Worm (Caenorhabditis elegans) whole organism, L1 larva: ENCODE measurements around the gene F57B9.8.

ENCODE experiments used
- C16A3.4 ChIP-seq: fragments of 150-350 bp; optimal IDR thresholded peaks from 2 replicates; lab custom pipeline; 2014; ENCODE audit warnings: missing biosample characterization, missing genetic modification characterization
- Y116A8C.19 ChIP-seq: sonication (generic microtip); optimal IDR thresholded peaks from 2 replicates; lab custom pipeline; 2016; ENCODE audit warnings: missing compliant biosample characterization, missing genetic modification characterization, borderline replicate concordance
- alr-1 ChIP-seq: fragments of 200-800 bp; sonication (Bioruptor generic); optimal IDR thresholded peaks from 2 replicates; lab custom pipeline; 2018; ENCODE audit warnings: borderline replicate concordance, mild to moderate bottlenecking, missing genetic modification characterization, missing compliant biosample characterization
- ama-1 ChIP-seq: fragments of 150-350 bp; optimal IDR thresholded peaks from 2 replicates; lab custom pipeline; 2014
- ceh-63 ChIP-seq: fragments of 200-800 bp; sonication (Bioruptor generic); optimal IDR thresholded peaks from 2 replicates; lab custom pipeline; 2018; ENCODE audit warnings: mild to moderate bottlenecking, missing genetic modification characterization, missing compliant biosample characterization
- ceh-8 ChIP-seq: fragments of 200-800 bp; sonication (Bioruptor generic); optimal IDR thresholded peaks from 2 replicates; lab custom pipeline; 2018; ENCODE audit warnings: mild to moderate bottlenecking, missing genetic modification characterization, moderate library complexity, missing compliant biosample characterization
- ceh-88 ChIP-seq: fragments of 200-800 bp; sonication (Bioruptor generic); IDR thresholded peaks from 2 replicates; pipeline ENCODE4 v1.3.6; 2022; ENCODE audit warnings: missing genetic modification characterization, missing compliant biosample characterization
- ceh-90 ChIP-seq: sonication (generic microtip); optimal IDR thresholded peaks from 2 replicates; lab custom pipeline; 2016; ENCODE audit warnings: missing genetic modification characterization, missing compliant biosample characterization
- ces-1 ChIP-seq: fragments of 150-350 bp; optimal IDR thresholded peaks from 2 replicates; lab custom pipeline; 2014; ENCODE audit warnings: missing biosample characterization, missing genetic modification reagents, missing genetic modification characterization
- dsc-1 ChIP-seq: sonication (generic microtip); optimal IDR thresholded peaks from 2 replicates; lab custom pipeline; 2016; ENCODE audit warnings: mild to moderate bottlenecking, missing genetic modification characterization, missing compliant biosample characterization
- efl-1 ChIP-seq, 4 experiments: fragments of 150-350 bp; optimal IDR thresholded peaks in 3 of 4; peaks in 1 of 4; 1 replicate in 1 of 4; 2 replicates in 3 of 4; lab custom pipeline; 2014; ENCODE audit warnings: missing biosample characterization in 2 of 4, missing genetic modification characterization in 2 of 4, missing genetic modification reagents in 2 of 4
- efl-3 ChIP-seq: fragments of 200-800 bp; sonication (Bioruptor generic); optimal IDR thresholded peaks from 2 replicates; lab custom pipeline; 2018; ENCODE audit warnings: mild to moderate bottlenecking, missing genetic modification characterization, missing compliant biosample characterization
- egl-13 ChIP-seq: sonication (generic microtip); optimal IDR thresholded peaks from 2 replicates; lab custom pipeline; 2016; ENCODE audit warnings: missing genotype, missing genetic modification reagents, missing genetic modification characterization, missing compliant biosample characterization
- egl-27 ChIP-seq, 2 experiments: fragments of 150-350 bp in 1 of 2; sonication (generic microtip); optimal IDR thresholded peaks; 3 replicates each; lab custom pipeline; 2017 to 2018; ENCODE audit warnings: missing biosample characterization in 2 of 2, missing genetic modification characterization in 2 of 2, missing genetic modification reagents in 2 of 2
- elt-2 ChIP-seq: sonication (generic microtip); optimal IDR thresholded peaks from 2 replicates; lab custom pipeline; 2016; ENCODE audit warnings: missing genetic modification characterization, mild to moderate bottlenecking, inconsistent platforms, missing compliant biosample characterization, missing genetic modification reagents
- elt-3 ChIP-seq, 6 experiments: fragments of 150-350 bp in 1 of 6; sonication (generic microtip); optimal IDR thresholded peaks; 2 replicates each; lab custom pipeline; 2017 to 2018; ENCODE audit warnings: missing biosample characterization in 6 of 6, missing genetic modification characterization in 6 of 6, inconsistent platforms in 1 of 6
- ets-5 ChIP-seq: fragments of 200-800 bp; sonication (Bioruptor generic); IDR thresholded peaks from 2 replicates; pipeline ENCODE4 v1.3.6; 2022; ENCODE audit warnings: missing genetic modification characterization, missing compliant biosample characterization
- hlh-17 ChIP-seq: fragments of 200-800 bp; sonication (Bioruptor generic); optimal IDR thresholded peaks from 2 replicates; lab custom pipeline; 2018; ENCODE audit warnings: missing genetic modification characterization, mild to moderate bottlenecking, missing compliant biosample characterization, moderate library complexity, borderline replicate concordance
- hpl-2 ChIP-seq: fragments of 150-350 bp; optimal IDR thresholded peaks from 2 replicates; lab custom pipeline; 2014; ENCODE audit warnings: missing biosample characterization, missing genetic modification reagents, missing genetic modification characterization
- irx-1 ChIP-seq: sonication (generic microtip); optimal IDR thresholded peaks from 2 replicates; lab custom pipeline; 2016; ENCODE audit warnings: missing genetic modification characterization, missing compliant biosample characterization
- isw-1 ChIP-seq: fragments of 200-800 bp; sonication (Bioruptor generic); IDR thresholded peaks from 2 replicates; pipeline ENCODE4 v1.3.6; 2022; ENCODE audit warnings: missing genetic modification characterization, missing compliant biosample characterization
- jun-1 ChIP-seq: fragments of 150-350 bp; optimal IDR thresholded peaks from 2 replicates; lab custom pipeline; 2014; ENCODE audit warnings: missing biosample characterization, missing genetic modification reagents, missing genetic modification characterization
- lin-13 ChIP-seq: fragments of 150-350 bp; optimal IDR thresholded peaks from 2 replicates; lab custom pipeline; 2014; ENCODE audit warnings: missing biosample characterization, missing genetic modification reagents, missing genetic modification characterization
- lin-15B ChIP-seq: fragments of 150-350 bp; sonication (generic microtip); optimal IDR thresholded peaks from 3 replicates; lab custom pipeline; 2014; ENCODE audit warnings: missing biosample characterization, missing genetic modification characterization
- lin-39 ChIP-seq: fragments of 150-350 bp; optimal IDR thresholded peaks from 2 replicates; lab custom pipeline; 2014; ENCODE audit warnings: missing biosample characterization, missing genetic modification reagents, missing genetic modification characterization
- lsy-2 ChIP-seq, 2 experiments: fragments of 150-350 bp; optimal IDR thresholded peaks; 2 replicates each; lab custom pipeline; 2014; ENCODE audit warnings: missing biosample characterization in 2 of 2, missing genetic modification characterization in 2 of 2
- mdl-1 ChIP-seq, 2 experiments: fragments of 150-350 bp; optimal IDR thresholded peaks; 2 replicates each; lab custom pipeline; 2014 to 2017; ENCODE audit warnings: missing biosample characterization in 2 of 2, missing genetic modification characterization in 2 of 2, inconsistent platforms in 1 of 2
- mef-2 ChIP-seq: fragments of 150-350 bp; optimal IDR thresholded peaks from 2 replicates; lab custom pipeline; 2014; ENCODE audit warnings: missing biosample characterization, missing genetic modification characterization
- mep-1 ChIP-seq: fragments of 150-350 bp; optimal IDR thresholded peaks from 2 replicates; lab custom pipeline; 2014; ENCODE audit warnings: missing biosample characterization, missing genetic modification characterization
- nhr-11 ChIP-seq: fragments of 150-350 bp; optimal IDR thresholded peaks from 2 replicates; lab custom pipeline; 2014; ENCODE audit warnings: missing biosample characterization, missing genetic modification characterization
- nhr-19 ChIP-seq: fragments of 200-800 bp; sonication (Bioruptor generic); conservative IDR thresholded peaks from 2 replicates; pipeline ENCODE4 v1.3.6; 2022; ENCODE audit warnings: missing genetic modification characterization, missing compliant biosample characterization
- nhr-20 ChIP-seq: sonication (generic microtip); optimal IDR thresholded peaks from 2 replicates; lab custom pipeline; 2016; ENCODE audit warnings: mild to moderate bottlenecking, missing genetic modification characterization, missing compliant biosample characterization
- nhr-28 ChIP-seq: fragments of 150-350 bp; optimal IDR thresholded peaks from 2 replicates; lab custom pipeline; 2014; ENCODE audit warnings: missing biosample characterization, missing genetic modification characterization
- nhr-71 ChIP-seq: sonication (generic microtip); optimal IDR thresholded peaks from 2 replicates; lab custom pipeline; 2016; ENCODE audit warnings: mild to moderate bottlenecking, missing genetic modification characterization, moderate library complexity, missing compliant biosample characterization
- pag-3 ChIP-seq: sonication (generic microtip); optimal IDR thresholded peaks from 2 replicates; lab custom pipeline; 2017; ENCODE audit warnings: missing genetic modification characterization, mild to moderate bottlenecking, missing compliant biosample characterization, antibody characterized with exemption, borderline replicate concordance; ENCODE audit not compliant: insufficient read depth
- pax-3 ChIP-seq: fragments of 200-800 bp; sonication (Bioruptor generic); optimal IDR thresholded peaks from 2 replicates; lab custom pipeline; 2018; ENCODE audit warnings: mild to moderate bottlenecking, missing genetic modification characterization, moderate library complexity, missing compliant biosample characterization
- rnt-1 ChIP-seq: sonication (generic microtip); optimal IDR thresholded peaks from 2 replicates; lab custom pipeline; 2016; ENCODE audit warnings: mild to moderate bottlenecking, missing genetic modification characterization, moderate library complexity, missing compliant biosample characterization
- skn-1 ChIP-seq: fragments of 150-350 bp; optimal IDR thresholded peaks from 2 replicates; lab custom pipeline; 2014; ENCODE audit warnings: missing biosample characterization, missing genetic modification characterization
- snpc-4 ChIP-seq: fragments of 150-350 bp; optimal IDR thresholded peaks from 2 replicates; lab custom pipeline; 2014; ENCODE audit warnings: missing biosample characterization, missing genetic modification characterization
- sptf-1 ChIP-seq: fragments of 150-350 bp; optimal IDR thresholded peaks from 2 replicates; lab custom pipeline; 2014; ENCODE audit warnings: missing biosample characterization, missing genetic modification characterization
- swsn-7 ChIP-seq: sonication (generic microtip); optimal IDR thresholded peaks from 2 replicates; lab custom pipeline; 2016; ENCODE audit warnings: missing genetic modification characterization, missing compliant biosample characterization
- tbx-2 ChIP-seq: sonication (generic microtip); optimal IDR thresholded peaks from 2 replicates; lab custom pipeline; 2016; ENCODE audit warnings: missing genetic modification characterization, missing compliant biosample characterization
- tlp-1 ChIP-seq: fragments of 150-350 bp; optimal IDR thresholded peaks from 2 replicates; lab custom pipeline; 2014; ENCODE audit warnings: missing biosample characterization, missing genetic modification characterization
- unc-130 ChIP-seq: fragments of 150-350 bp; optimal IDR thresholded peaks from 2 replicates; lab custom pipeline; 2017; ENCODE audit warnings: missing biosample characterization, missing genetic modification characterization, inconsistent platforms
- unc-30 ChIP-seq: sonication (generic microtip); optimal IDR thresholded peaks from 2 replicates; lab custom pipeline; 2017; ENCODE audit warnings: missing biosample characterization, missing genetic modification characterization
- unc-62 ChIP-seq: fragments of 150-350 bp; optimal IDR thresholded peaks from 2 replicates; lab custom pipeline; 2014; ENCODE audit warnings: missing biosample characterization, missing genetic modification reagents, missing genetic modification characterization
- unc-98 ChIP-seq: fragments of 200-800 bp; sonication (Bioruptor generic); IDR thresholded peaks from 2 replicates; pipeline ENCODE4 v1.3.6; 2022; ENCODE audit warnings: missing genetic modification characterization, missing compliant biosample characterization
- vab-15 ChIP-seq: sonication (generic microtip); optimal IDR thresholded peaks from 2 replicates; lab custom pipeline; 2017; ENCODE audit warnings: missing genotype, mild to moderate bottlenecking, missing genetic modification characterization, missing compliant biosample characterization
- xbp-1 ChIP-seq: sonication (generic microtip); optimal IDR thresholded peaks from 2 replicates; lab custom pipeline; 2016; ENCODE audit warnings: missing genetic modification characterization, missing compliant biosample characterization
- zag-1 ChIP-seq: fragments of 150-350 bp; optimal IDR thresholded peaks from 2 replicates; lab custom pipeline; 2014; ENCODE audit warnings: missing biosample characterization, missing genetic modification characterization
- zip-4 ChIP-seq: fragments of 200-800 bp; sonication (Bioruptor generic); optimal IDR thresholded peaks from 2 replicates; lab custom pipeline; 2018; ENCODE audit warnings: mild to moderate bottlenecking, missing genetic modification characterization, moderate library complexity, missing compliant biosample characterization
- ztf-11 ChIP-seq, 2 experiments: sonication (generic microtip); optimal IDR thresholded peaks; 2 replicates each; lab custom pipeline; 2016 to 2017; ENCODE audit warnings: missing genetic modification characterization in 2 of 2, missing biosample characterization in 1 of 2, missing compliant biosample characterization in 1 of 2

Gene F57B9.8

ce11 chrIII:6929558-6930167 is 5.5 kb downstream of the F57B9.8 start, which contains the start of gene inf-1 (continued):
- TF ChIP-seq elt-2 (tag; lab: Kevin White, UChicago) (no peak), xbp-1 (tag; lab: Kevin White, UChicago) (peak; percentile 44), rnt-1 (peak; percentile 29), efl-1 (optimal IDR thresholded peaks at IDR 0.05; lab: Kevin White, UChicago) (peak; percentile 63), efl-1 (GFP tag; optimal IDR thresholded peaks at IDR 0.05 in 1 of 2; lab: Kevin White, UChicago) (peak; percentile 70 to 91), vab-15 (no peak), nhr-28 (no peak), sptf-1 (tag; lab: Kevin White, UChicago) (no peak), elt-3 (tag; optimal IDR thresholded peaks at IDR 0.05; lab: Kevin White, UChicago) (peak in 2 of 6 experiments; percentile 19 to 46), unc-130 (tag; lab: Kevin White, UChicago) (peak; percentile 25), C16A3.4 (tag; lab: Kevin White, UChicago) (peak; percentile 55), jun-1 (tag; lab: Kevin White, UChicago) (no peak), mep-1 (peak; percentile 66), nhr-71 (tag; lab: Kevin White, UChicago) (peak; percentile 41), tbx-2 (tag; lab: Kevin White, UChicago) (no peak), zip-4 (GFP tag; lab: Kevin White, UChicago) (no peak), ceh-88 (GFP tag; lab: Robert Waterston, UW) (no peak), mef-2 (tag; lab: Kevin White, UChicago) (no peak), pag-3 (tag; lab: Kevin White, UChicago) (no peak), hpl-2 (GFP tag; lab: Kevin White, UChicago) (no peak), nhr-19 (GFP tag; lab: Robert Waterston, UW) (no peak), unc-30 (tag; lab: Kevin White, UChicago) (no peak), isw-1 (GFP tag; lab: Robert Waterston, UW) (no peak), swsn-7 (peak; percentile 26), irx-1 (tag; lab: Kevin White, UChicago) (no peak), lin-39 (tag; lab: Kevin White, UChicago) (no peak), dsc-1 (tag; lab: Kevin White, UChicago) (no peak), lin-13 (GFP tag; lab: Kevin White, UChicago) (peak; percentile 25), egl-13 (tag; lab: Kevin White, UChicago) (no peak), zag-1 (tag; lab: Kevin White, UChicago) (no peak), Y116A8C.19 (tag; lab: Kevin White, UChicago) (no peak), ceh-90 (tag; lab: Kevin White, UChicago) (no peak), snpc-4 (tag; lab: Kevin White, UChicago) (no peak), ceh-63 (no peak), ceh-8 (GFP tag; lab: Kevin White, UChicago) (no peak), pax-3 (tag; lab: Kevin White, UChicago) (no peak), ets-5 (no peak), ces-1 (GFP tag; lab: Kevin White, UChicago) (no peak), lsy-2 (tag; optimal IDR thresholded peaks at IDR 0.05; lab: Kevin White, UChicago) (peak; percentile 67 to 88), mdl-1 (tag; optimal IDR thresholded peaks at IDR 0.05; lab: Kevin White, UChicago) (no peak), efl-3 (GFP tag; lab: Kevin White, UChicago) (no peak), nhr-11 (tag; lab: Kevin White, UChicago) (no peak), alr-1 (tag; lab: Kevin White, UChicago) (no peak), nhr-20 (tag; lab: Kevin White, UChicago) (peak; percentile 34), unc-62 (no peak), ztf-11 (tag; optimal IDR thresholded peaks at IDR 0.05; lab: Kevin White, UChicago) (no peak), unc-98 (no peak), lin-15B (tag; lab: Kevin White, UChicago) (peak; percentile 67), egl-27 (tag; optimal IDR thresholded peaks at IDR 0.05; lab: Kevin White, UChicago) (no peak), tlp-1 (no peak), skn-1 (tag; lab: Kevin White, UChicago) (peak; percentile 48), ama-1 (no peak), hlh-17 (GFP tag; lab: Kevin White, UChicago) (no peak)
